Worm (Caenorhabditis elegans): ENCODE data around the gene C06A8.6.

The C06A8.6 gene

ce11 chrII:7765456-7765855, 6.8 kb upstream of the C06A8.6 start, which contains the start of gene srh-39:
Gene srh-39 (minus strand): TSS chrII:7765556.
- TF ChIP-seq ztf-23 (GFP tag; IDR thresholded peaks at IDR 0.05) (no peak), klf-2 (GFP tag; conservative IDR thresholded peaks at IDR 0.05) (no peak), tab-1 (GFP tag; IDR thresholded peaks at IDR 0.05) (no peak), ztf-29 (GFP tag; IDR thresholded peaks at IDR 0.05) (no peak), ref-1 (GFP tag; conservative IDR thresholded peaks at IDR 0.05) (no peak), T22C8.4 (GFP tag; IDR thresholded peaks at IDR 0.05) (no peak), med-1 (GFP tag; optimal IDR thresholded peaks at IDR 0.05; ENCODE audit: insufficient read depth) (no peak), cog-1 (tag; optimal IDR thresholded peaks at IDR 0.05) (no peak), flt-1 (GFP tag; IDR thresholded peaks at IDR 0.05) (no peak)

ce11 chrII:7769254-7769653, 3.0 kb upstream of the C06A8.6 start:
- TF ChIP-seq ztf-23 (GFP tag; IDR thresholded peaks at IDR 0.05) (no peak), T22C8.4 (GFP tag; IDR thresholded peaks at IDR 0.05) (no peak), flt-1 (GFP tag; IDR thresholded peaks at IDR 0.05) (no peak), tab-1 (GFP tag; IDR thresholded peaks at IDR 0.05) (no peak), ref-1 (GFP tag; conservative IDR thresholded peaks at IDR 0.05) (no peak), ztf-29 (GFP tag; IDR thresholded peaks at IDR 0.05) (no peak), cog-1 (tag; optimal IDR thresholded peaks at IDR 0.05) (no peak), klf-2 (GFP tag; conservative IDR thresholded peaks at IDR 0.05) (no peak), med-1 (GFP tag; optimal IDR thresholded peaks at IDR 0.05; ENCODE audit: insufficient read depth) (no peak)

ce11 chrII:7770253-7770652, 2.0 kb upstream of the C06A8.6 start:
- TF ChIP-seq ztf-23 (GFP tag; IDR thresholded peaks at IDR 0.05) (no peak), tab-1 (GFP tag; IDR thresholded peaks at IDR 0.05) (no peak), T22C8.4 (GFP tag; IDR thresholded peaks at IDR 0.05) (no peak), klf-2 (GFP tag; conservative IDR thresholded peaks at IDR 0.05) (no peak), med-1 (GFP tag; optimal IDR thresholded peaks at IDR 0.05; ENCODE audit: insufficient read depth) (no peak), flt-1 (GFP tag; IDR thresholded peaks at IDR 0.05) (no peak), ref-1 (GFP tag; conservative IDR thresholded peaks at IDR 0.05) (no peak), ztf-29 (GFP tag; IDR thresholded peaks at IDR 0.05) (no peak), cog-1 (tag; optimal IDR thresholded peaks at IDR 0.05) (no peak)

ce11 chrII:7771917-7772316, 382 bp upstream of the C06A8.6 start, which contains the start of gene C06A8.8:
Gene C06A8.8 (minus strand): TSS chrII:7772017.
- TF ChIP-seq klf-2 (GFP tag; conservative IDR thresholded peaks at IDR 0.05), result no peak
- no peak for TF ChIP-seq T22C8.4 (GFP tag; IDR thresholded peaks at IDR 0.05)
- TF ChIP-seq ztf-23 (GFP tag; IDR thresholded peaks at IDR 0.05), result no peak
- no peak for TF ChIP-seq tab-1 (GFP tag; IDR thresholded peaks at IDR 0.05)
- TF ChIP-seq ztf-29 (GFP tag; IDR thresholded peaks at IDR 0.05), result no peak
- no peak for TF ChIP-seq cog-1 (tag; optimal IDR thresholded peaks at IDR 0.05)
- no peak for TF ChIP-seq ref-1 (GFP tag; conservative IDR thresholded peaks at IDR 0.05)
- no peak for TF ChIP-seq flt-1 (GFP tag; IDR thresholded peaks at IDR 0.05)
- no peak for TF ChIP-seq med-1 (GFP tag; optimal IDR thresholded peaks at IDR 0.05; ENCODE audit: insufficient read depth)

- no peak for TF ChIP-seq ref-1 (GFP tag; conservative IDR thresholded peaks at IDR 0.05)
- TF ChIP-seq med-1 (GFP tag; optimal IDR thresholded peaks at IDR 0.05; ENCODE audit: insufficient read depth), result no peak
- TF ChIP-seq ztf-29 (GFP tag; IDR thresholded peaks at IDR 0.05), result no peak
- no peak for TF ChIP-seq ztf-23 (GFP tag; IDR thresholded peaks at IDR 0.05)
- no peak for TF ChIP-seq tab-1 (GFP tag; IDR thresholded peaks at IDR 0.05)
Observed at ce11 chrII:7773427-7773993, 1.2 kb downstream of the C06A8.6 start.

ce11 chrII:7776232-7776631, 3.9 kb downstream of the C06A8.6 start:
- TF ChIP-seq ztf-29 (GFP tag; IDR thresholded peaks at IDR 0.05) (no peak), med-1 (GFP tag; optimal IDR thresholded peaks at IDR 0.05; ENCODE audit: insufficient read depth) (no peak), tab-1 (GFP tag; IDR thresholded peaks at IDR 0.05) (no peak), ref-1 (GFP tag; conservative IDR thresholded peaks at IDR 0.05) (no peak), ztf-23 (GFP tag; IDR thresholded peaks at IDR 0.05) (no peak)

- TF ChIP-seq flt-1 (GFP tag; IDR thresholded peaks at IDR 0.05) (no peak), klf-2 (GFP tag; conservative IDR thresholded peaks at IDR 0.05) (no peak), ztf-23 (GFP tag; IDR thresholded peaks at IDR 0.05) (no peak)
Observed at ce11 chrII:7776715-7777114, 4.4 kb downstream of the C06A8.6 start.

ce11 chrII:7777320-7777978, 5.2 kb downstream of the C06A8.6 start, which contains the start of gene mthf-1:
Gene mthf-1 (minus strand): TSS chrII:7777823.
- TF ChIP-seq klf-2 (GFP tag; conservative IDR thresholded peaks at IDR 0.05) (no peak), flt-1 (GFP tag; IDR thresholded peaks at IDR 0.05) (no peak), T22C8.4 (GFP tag; IDR thresholded peaks at IDR 0.05) (no peak)

ce11 chrII:7778273-7778672, 6.0 kb downstream of the C06A8.6 start:
- TF ChIP-seq ref-1 (GFP tag; conservative IDR thresholded peaks at IDR 0.05), result no peak
- TF ChIP-seq tab-1 (GFP tag; IDR thresholded peaks at IDR 0.05), result no peak
- TF ChIP-seq med-1 (GFP tag; optimal IDR thresholded peaks at IDR 0.05; ENCODE audit: insufficient read depth), result no peak
- TF ChIP-seq flt-1 (GFP tag; IDR thresholded peaks at IDR 0.05), result no peak
- TF ChIP-seq klf-2 (GFP tag; conservative IDR thresholded peaks at IDR 0.05), result no peak
- no peak for TF ChIP-seq ztf-29 (GFP tag; IDR thresholded peaks at IDR 0.05)

- TF ChIP-seq klf-2 (GFP tag; conservative IDR thresholded peaks at IDR 0.05), result no peak
Observed at ce11 chrII:7781102-7781616, 8.9 kb downstream of the C06A8.6 start, which contains the start of the genes snpc-1.1 and spdl-1. Gene snpc-1.1 (minus strand): TSS chrII:7781301. Gene spdl-1 (plus strand): TSS chrII:7781566.
